Worm (Caenorhabditis elegans): ENCODE data around the gene nra-3.

Gene nra-3

ce11 chrX:9931362-9931761, at the start of gene nra-3:
Gene nra-3 (minus strand): TSS chrX:9931462.
- TF ChIP-seq ces-1 (GFP tag; optimal IDR thresholded peaks at IDR 0.05) (peak; percentile 17), ceh-43 (GFP tag; optimal IDR thresholded peaks at IDR 0.05) (no peak), nhr-2 (tag; optimal IDR thresholded peaks at IDR 0.05) (peak; percentile 15), cnd-1 (tag; optimal IDR thresholded peaks at IDR 0.05) (peak; percentile 1), lin-32 (GFP tag; optimal IDR thresholded peaks at IDR 0.05) (no peak)

DNA sequence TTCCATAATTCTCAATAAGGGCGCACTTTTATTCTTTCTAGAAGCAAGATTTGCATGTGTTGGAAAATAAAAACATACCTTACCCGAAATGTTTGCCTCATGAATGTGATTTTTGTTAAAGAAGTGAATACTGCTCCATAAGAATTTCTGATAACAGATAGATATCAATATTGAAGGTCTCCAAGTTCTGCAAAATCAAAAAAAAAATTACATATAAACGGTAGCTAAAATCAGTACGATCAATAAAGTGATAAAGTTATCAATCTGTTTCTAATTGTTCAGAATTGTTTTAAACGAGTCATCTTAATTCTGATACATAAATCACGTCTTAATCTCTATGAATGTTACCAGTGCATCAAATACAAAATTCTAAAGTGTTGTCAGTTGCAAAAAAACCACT, 44.9 kb upstream of the nra-3 start, which contains the start of gene mgl-1:
mgl-1 (minus strand) TSS at position 101 of the 400 bp plus-strand sequence.
- TF ChIP-seq lin-13 (tag; optimal IDR thresholded peaks at IDR 0.05) (no peak), mls-2 (tag; optimal IDR thresholded peaks at IDR 0.05) (no peak), mep-1 (tag; optimal IDR thresholded peaks at IDR 0.05) (no peak), snpc-4 (tag; optimal IDR thresholded peaks at IDR 0.05) (no peak), ceh-83 (GFP tag; optimal IDR thresholded peaks at IDR 0.05) (no peak)

- TF ChIP-seq ces-1 (GFP tag; optimal IDR thresholded peaks at IDR 0.05) (no peak), bed-3 (GFP tag; optimal IDR thresholded peaks at IDR 0.05) (no peak), sptf-1 (tag; optimal IDR thresholded peaks at IDR 0.05) (no peak), elt-1 (tag; optimal IDR thresholded peaks at IDR 0.05; ENCODE audit: borderline replicate concordance, insufficient read depth) (peak; percentile 64), drap-1 (GFP tag; optimal IDR thresholded peaks at IDR 0.05) (no peak)
These were observed 34.0 kb upstream of the nra-3 start, which contains the start of gene pssy-1 for ce11 chrX:9965275-9965674. Gene pssy-1 (plus strand): TSS chrX:9965592.

- TF ChIP-seq lin-32 (GFP tag; optimal IDR thresholded peaks at IDR 0.05) (no peak), sptf-1 (tag; optimal IDR thresholded peaks at IDR 0.05) (no peak), lsy-2 (tag; optimal IDR thresholded peaks at IDR 0.05) (no peak)
These were observed 31.3 kb upstream of the nra-3 start for ce11 chrX:9962535-9962934.

DNA sequence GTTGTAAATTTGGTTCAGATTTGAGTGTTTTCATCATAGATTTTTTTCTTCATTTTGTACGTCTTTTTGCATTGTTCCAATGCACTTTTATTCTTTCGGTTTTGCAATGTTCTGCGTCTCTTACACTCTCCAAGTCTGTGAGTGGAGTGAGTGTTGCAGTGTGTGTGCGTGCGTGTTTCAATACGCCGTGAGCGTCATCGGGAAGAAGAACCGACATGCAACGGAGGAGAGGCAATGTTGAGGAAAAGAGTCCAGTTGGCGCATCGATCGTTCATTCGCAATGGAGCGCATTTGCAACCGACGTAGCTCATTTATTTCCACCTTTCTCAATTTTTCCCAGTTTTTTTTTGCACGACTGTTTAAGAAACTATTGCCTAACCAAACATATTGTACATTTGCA, 27.3 kb upstream of the nra-3 start, which contains the start of gene ZC506.1:
ZC506.1 (plus strand) TSS at position 400 of the 400 bp plus-strand sequence.
- TF ChIP-seq ces-1 (GFP tag; optimal IDR thresholded peaks at IDR 0.05) (peak; percentile 81), sem-2 (GFP tag; optimal IDR thresholded peaks at IDR 0.05) (no peak), mls-2 (tag; optimal IDR thresholded peaks at IDR 0.05) (peak; percentile 87), nhr-76 (tag; optimal IDR thresholded peaks at IDR 0.05) (no peak), hlh-1 (tag; optimal IDR thresholded peaks at IDR 0.05) (peak; percentile 84), mab-5 (tag; optimal IDR thresholded peaks at IDR 0.05) (no peak), pha-4 (tag; optimal IDR thresholded peaks at IDR 0.05) (peak; percentile 94), nhr-2 (tag; optimal IDR thresholded peaks at IDR 0.05) (no peak), cnd-1 (tag; optimal IDR thresholded peaks at IDR 0.05) (peak; percentile 83), elt-3 (tag; optimal IDR thresholded peaks at IDR 0.05) (peak; percentile 22), ceh-39 (tag; optimal IDR thresholded peaks at IDR 0.05) (peak; percentile 89), unc-62 (GFP tag; optimal IDR thresholded peaks at IDR 0.05) (peak; percentile 82), flh-1 (GFP tag; optimal IDR thresholded peaks at IDR 0.05) (no peak), lsy-2 (tag; optimal IDR thresholded peaks at IDR 0.05) (peak; percentile 73), ztf-11 (tag; optimal IDR thresholded peaks at IDR 0.05) (peak; percentile 83), mep-1 (tag; optimal IDR thresholded peaks at IDR 0.05) (peak; percentile 98), M03D4.4 (tag; optimal IDR thresholded peaks at IDR 0.05) (peak; percentile 70), ceh-43 (GFP tag; optimal IDR thresholded peaks at IDR 0.05) (peak; percentile 10), drap-1 (GFP tag; optimal IDR thresholded peaks at IDR 0.05) (peak; percentile 76), tbx-8 (GFP tag; optimal IDR thresholded peaks at IDR 0.05) (no peak), zip-8 (tag; optimal IDR thresholded peaks at IDR 0.05) (no peak), unc-120 (tag; optimal IDR thresholded peaks at IDR 0.05; ENCODE audit: poor library complexity, severe bottlenecking) (peak; percentile 78), ham-2 (GFP tag; optimal IDR thresholded peaks at IDR 0.05) (peak; percentile 8), nhr-237 (tag; optimal IDR thresholded peaks at IDR 0.05) (peak; percentile 90), lin-13 (tag; optimal IDR thresholded peaks at IDR 0.05) (peak; percentile 89), sptf-1 (tag; optimal IDR thresholded peaks at IDR 0.05) (peak; percentile 81), snpc-4 (tag; optimal IDR thresholded peaks at IDR 0.05) (no peak)

Measured in whole organism, mixed stage, embryonic.